Worm (Caenorhabditis elegans): ENCODE data around the gene srg-41.

srg-41 gene

ce11 chrV:11113607-11114006, 48.1 kb downstream of the srg-41 start, which contains the start of gene math-33:
TSS of gene math-33 (plus strand) at chrV:11113907.
- TF ChIP-seq zag-1 (tag; optimal IDR thresholded peaks at IDR 0.05): no peak
- TF ChIP-seq lin-39 (tag; optimal IDR thresholded peaks at IDR 0.05): no peak
- no peak for TF ChIP-seq crh-2 (tag; optimal IDR thresholded peaks at IDR 0.05)
- no peak for TF ChIP-seq nhr-25 (tag; optimal IDR thresholded peaks at IDR 0.05)
- no peak for TF ChIP-seq fos-1 (tag; optimal IDR thresholded peaks at IDR 0.05)
- TF ChIP-seq elt-1 (tag; optimal IDR thresholded peaks at IDR 0.05): no peak

ce11 chrV:11113041-11113574, 48.6 kb downstream of the srg-41 start, which contains the start of gene erfa-3:
TSS of gene erfa-3 (minus strand) at chrV:11113091.
- TF ChIP-seq nhr-23 (tag; optimal IDR thresholded peaks at IDR 0.05) (no peak), snpc-4 (tag; optimal IDR thresholded peaks at IDR 0.05) (no peak), blmp-1 (tag; optimal IDR thresholded peaks at IDR 0.05; ENCODE audit: insufficient read depth) (no peak), ZK546.5 (tag; optimal IDR thresholded peaks at IDR 0.05) (no peak), unc-55 (GFP tag; optimal IDR thresholded peaks at IDR 0.05) (peak; percentile 73), crh-2 (tag; optimal IDR thresholded peaks at IDR 0.05) (peak; percentile 46), zag-1 (tag; optimal IDR thresholded peaks at IDR 0.05) (no peak), peb-1 (tag; optimal IDR thresholded peaks at IDR 0.05) (no peak), skn-1 (tag; optimal IDR thresholded peaks at IDR 0.05) (no peak), alr-1 (tag; optimal IDR thresholded peaks at IDR 0.05) (no peak), lin-11 (tag; optimal IDR thresholded peaks at IDR 0.05) (peak; percentile 63), egl-27 (tag; optimal IDR thresholded peaks at IDR 0.05) (peak; percentile 33), nhr-10 (tag; optimal IDR thresholded peaks at IDR 0.05) (no peak), mab-5 (tag; optimal IDR thresholded peaks at IDR 0.05) (peak; percentile 56), nhr-6 (tag; optimal IDR thresholded peaks at IDR 0.05) (no peak), ztf-11 (tag; optimal IDR thresholded peaks at IDR 0.05) (no peak), dmd-4 (tag; optimal IDR thresholded peaks at IDR 0.05) (no peak), ztf-1 (GFP tag; conservative IDR thresholded peaks at IDR 0.05) (no peak), nhr-77 (tag; optimal IDR thresholded peaks at IDR 0.05) (no peak), nhr-129 (tag; optimal IDR thresholded peaks at IDR 0.05) (peak; percentile 71), Y55F3AM.14 (GFP tag; optimal IDR thresholded peaks at IDR 0.05) (no peak), elt-1 (tag; optimal IDR thresholded peaks at IDR 0.05) (no peak), nhr-12 (tag; optimal IDR thresholded peaks at IDR 0.05) (no peak), lin-39 (tag; optimal IDR thresholded peaks at IDR 0.05) (no peak), mdl-1 (tag; optimal IDR thresholded peaks at IDR 0.05) (no peak), C34F6.9 (tag; optimal IDR thresholded peaks at IDR 0.05) (peak; percentile 65), lin-13 (GFP tag; optimal IDR thresholded peaks at IDR 0.05) (peak; percentile 43), sma-9 (GFP tag; optimal IDR thresholded peaks at IDR 0.05) (peak; percentile 48), sma-9 (tag; optimal IDR thresholded peaks at IDR 0.05) (no peak), sem-4 (tag; optimal IDR thresholded peaks at IDR 0.05) (peak; percentile 30), aly-2 (tag; optimal IDR thresholded peaks at IDR 0.05) (no peak), mbf-1 (tag; optimal IDR thresholded peaks at IDR 0.05) (no peak), elt-3 (tag; optimal IDR thresholded peaks at IDR 0.05) (no peak), ceh-16 (tag; optimal IDR thresholded peaks at IDR 0.05) (no peak), ceh-82 (tag; optimal IDR thresholded peaks at IDR 0.05) (no peak), F13H6.1 (tag; optimal IDR thresholded peaks at IDR 0.05) (peak; percentile 77), nhr-25 (tag; optimal IDR thresholded peaks at IDR 0.05) (peak; percentile 66), ama-1 (optimal IDR thresholded peaks at IDR 0.05) (no peak), unc-62 (GFP tag; optimal IDR thresholded peaks at IDR 0.05) (no peak), ztf-4 (tag; optimal IDR thresholded peaks at IDR 0.05) (no peak), lsy-2 (tag; optimal IDR thresholded peaks at IDR 0.05) (peak in 1 of 2 experiments; percentile 63), gmeb-1 (tag; optimal IDR thresholded peaks at IDR 0.05) (peak; percentile 71), sma-3 (GFP tag; optimal IDR thresholded peaks at IDR 0.05) (peak; percentile 69), nhr-237 (tag; optimal IDR thresholded peaks at IDR 0.05) (no peak), nhr-21 (tag; optimal IDR thresholded peaks at IDR 0.05) (peak; percentile 6), unc-39 (tag; optimal IDR thresholded peaks at IDR 0.05) (no peak), R02D3.7 (tag; optimal IDR thresholded peaks at IDR 0.05) (no peak), nhr-11 (tag; optimal IDR thresholded peaks at IDR 0.05) (no peak), fos-1 (tag; optimal IDR thresholded peaks at IDR 0.05) (peak; percentile 7)

Measured in whole organism, L2 larva.